Fruit fly (Drosophila melanogaster) whole organism, embryonic: ENCODE data around the gene galla-2.

Experiments used
- CG10209 ChIP-seq: fragments of 200-800 bp; sonication (Bioruptor generic); optimal IDR thresholded peaks from 3 replicates; lab custom pipeline; 2017; ENCODE audit warnings: missing biosample characterization, mild to moderate bottlenecking, missing genetic modification characterization, missing genetic modification reagents
- CG10654 ChIP-seq: fragments of 200-800 bp; sonication (Bioruptor generic); optimal IDR thresholded peaks from 2 replicates; lab custom pipeline; 2016; ENCODE audit warnings: missing biosample characterization, missing genetic modification characterization
- CG15011 ChIP-seq: fragments of 200-800 bp; sonication (Bioruptor generic); optimal IDR thresholded peaks from 3 replicates; lab custom pipeline; 2018; ENCODE audit warnings: missing biosample characterization, mild to moderate bottlenecking, missing genetic modification characterization
- CG15269 ChIP-seq: fragments of 200-800 bp; sonication (Bioruptor generic); optimal IDR thresholded peaks from 2 replicates; lab custom pipeline; 2018; ENCODE audit warnings: missing biosample characterization, mild to moderate bottlenecking, missing genetic modification characterization, moderate library complexity
- CG1602 ChIP-seq: fragments of 200-800 bp; sonication (Bioruptor generic); optimal IDR thresholded peaks from 3 replicates; lab custom pipeline; 2016; ENCODE audit warnings: missing biosample characterization, missing genetic modification characterization
- CG17359 ChIP-seq: fragments of 200-800 bp; sonication (Bioruptor generic); optimal IDR thresholded peaks from 3 replicates; lab custom pipeline; 2018; ENCODE audit warnings: missing biosample characterization, mild to moderate bottlenecking, missing genetic modification characterization, moderate library complexity
- CG17385 ChIP-seq: fragments of 200-800 bp; sonication (Bioruptor generic); optimal IDR thresholded peaks from 3 replicates; lab custom pipeline; 2018; ENCODE audit warnings: missing biosample characterization, mild to moderate bottlenecking, missing genetic modification characterization
- CG30403 ChIP-seq: fragments of 200-800 bp; sonication (Bioruptor generic); optimal IDR thresholded peaks from 3 replicates; lab custom pipeline; 2016; ENCODE audit warnings: missing biosample characterization, missing genetic modification characterization
- CG3281 ChIP-seq: fragments of 200-800 bp; sonication (Bioruptor generic); optimal IDR thresholded peaks from 3 replicates; lab custom pipeline; 2017; ENCODE audit warnings: missing biosample characterization, mild to moderate bottlenecking, missing genetic modification characterization
- CG33213 ChIP-seq: fragments of 200-800 bp; sonication (Bioruptor generic); optimal IDR thresholded peaks from 3 replicates; lab custom pipeline; 2016; ENCODE audit warnings: missing biosample characterization, missing genetic modification characterization
- CG34376 ChIP-seq: fragments of 200-800 bp; sonication (Bioruptor generic); optimal IDR thresholded peaks from 2 replicates; lab custom pipeline; 2018; ENCODE audit warnings: missing biosample characterization, mild to moderate bottlenecking, missing genetic modification characterization
- CG42726 ChIP-seq: fragments of 200-800 bp; sonication (Bioruptor generic); IDR thresholded peaks from 2 replicates; pipeline ENCODE4 v1.3.6; 2022; ENCODE audit warnings: missing biosample characterization, missing genetic modification characterization; ENCODE audit not compliant: partially characterized antibody
- CG4360 ChIP-seq: fragments of 200-800 bp; sonication (Bioruptor generic); IDR thresholded peaks from 2 replicates; pipeline ENCODE4 v1.3.6; 2022; ENCODE audit warnings: missing biosample characterization, missing genetic modification characterization
- CG6175 ChIP-seq: fragments of 200-800 bp; sonication (Bioruptor generic); IDR thresholded peaks from 3 replicates; pipeline ENCODE4 v1.3.6; 2022; ENCODE audit warnings: missing biosample characterization, missing genetic modification characterization
- CG6683 ChIP-seq: fragments of 200-800 bp; sonication (Bioruptor generic); optimal IDR thresholded peaks from 2 replicates; lab custom pipeline; 2017; ENCODE audit warnings: missing biosample characterization, mild to moderate bottlenecking, missing genetic modification characterization, missing genetic modification reagents
- CG7357 ChIP-seq: fragments of 200-800 bp; sonication (Bioruptor generic); IDR thresholded peaks from 3 replicates; pipeline ENCODE4 v1.3.6; 2022; ENCODE audit warnings: missing biosample characterization, missing genetic modification characterization
- CG8281 ChIP-seq: fragments of 200-800 bp; sonication (Bioruptor generic); optimal IDR thresholded peaks from 2 replicates; lab custom pipeline; 2018; ENCODE audit warnings: missing biosample characterization, mild to moderate bottlenecking, missing genetic modification characterization, moderate library complexity
- CG9727 ChIP-seq: fragments of 200-800 bp; sonication (Bioruptor generic); optimal IDR thresholded peaks from 3 replicates; lab custom pipeline; 2017; ENCODE audit warnings: missing biosample characterization, mild to moderate bottlenecking, missing genetic modification characterization
- CkIIα-i1 ChIP-seq: fragments of 200-800 bp; sonication (Bioruptor generic); IDR thresholded peaks from 2 replicates; pipeline ENCODE4 v1.3.6; 2022; ENCODE audit warnings: missing biosample characterization, missing genetic modification characterization
- E2f1 ChIP-seq: fragments of 200-800 bp; sonication (Bioruptor generic); IDR thresholded peaks from 2 replicates; pipeline ENCODE4 v1.3.6; 2022; ENCODE audit warnings: missing biosample characterization, missing genetic modification characterization
- ERR ChIP-seq: fragments of 200-800 bp; sonication (Bioruptor generic); optimal IDR thresholded peaks from 2 replicates; lab custom pipeline; 2016; ENCODE audit warnings: missing biosample characterization, missing genetic modification characterization
- Fer3 ChIP-seq: fragments of 200-800 bp; sonication (Bioruptor generic); optimal IDR thresholded peaks from 2 replicates; lab custom pipeline; 2018; ENCODE audit warnings: missing biosample characterization, mild to moderate bottlenecking, missing genetic modification characterization, moderate library complexity
- Gug ChIP-seq: fragments of 200-800 bp; sonication (Bioruptor generic); IDR thresholded peaks from 4 replicates; pipeline ENCODE4 v1.3.6; 2022; ENCODE audit warnings: missing biosample characterization, missing genetic modification characterization
- H15 ChIP-seq: fragments of 200-800 bp; sonication (Bioruptor generic); IDR thresholded peaks from 3 replicates; pipeline ENCODE4 v1.3.6; 2022; ENCODE audit warnings: missing biosample characterization, missing genetic modification characterization
- HHEX ChIP-seq: fragments of 200-800 bp; sonication (Bioruptor generic); optimal IDR thresholded peaks from 3 replicates; lab custom pipeline; 2017; ENCODE audit warnings: missing biosample characterization, mild to moderate bottlenecking, missing genetic modification characterization, missing genetic modification reagents
- Hey ChIP-seq: fragments of 200-800 bp; sonication (Bioruptor generic); optimal IDR thresholded peaks from 3 replicates; lab custom pipeline; 2018; ENCODE audit warnings: missing biosample characterization, mild to moderate bottlenecking, missing genetic modification characterization
- Hmx ChIP-seq: fragments of 200-800 bp; sonication (Bioruptor generic); optimal IDR thresholded peaks from 2 replicates; lab custom pipeline; 2016; ENCODE audit warnings: missing biosample characterization, missing genetic modification characterization
- Hr78 ChIP-seq, 2 experiments: fragments of 200-800 bp in 1 of 2; fragments of >200 bp in 1 of 2; sonication (Bioruptor generic) in 1 of 2; optimal IDR thresholded peaks; 2 replicates each; lab custom pipeline; 2017 to 2019; ENCODE audit warnings: missing biosample characterization in 2 of 2, missing genetic modification characterization in 2 of 2, mild to moderate bottlenecking in 1 of 2, moderate library complexity in 1 of 2
- Meics ChIP-seq: fragments of 200-800 bp; sonication (Bioruptor generic); optimal IDR thresholded peaks from 2 replicates; lab custom pipeline; 2017; ENCODE audit warnings: missing biosample characterization, mild to moderate bottlenecking, missing genetic modification characterization
- Mrtf ChIP-seq: fragments of 200-800 bp; sonication (Bioruptor generic); IDR thresholded peaks from 3 replicates; pipeline ENCODE4 v1.3.6; 2022; ENCODE audit warnings: missing biosample characterization, missing genetic modification characterization
- Sox100B ChIP-seq: fragments of 200-800 bp; sonication (Bioruptor generic); optimal IDR thresholded peaks from 3 replicates; lab custom pipeline; 2018; ENCODE audit warnings: missing biosample characterization, mild to moderate bottlenecking, missing genetic modification characterization
- Ssrp ChIP-seq: fragments of 200-800 bp; sonication (Bioruptor generic); optimal IDR thresholded peaks from 2 replicates; lab custom pipeline; 2018; ENCODE audit warnings: missing biosample characterization, mild to moderate bottlenecking, missing genetic modification characterization, moderate library complexity
- ab ChIP-seq: fragments of 200-800 bp; sonication (Bioruptor generic); optimal IDR thresholded peaks from 2 replicates; lab custom pipeline; 2016; ENCODE audit warnings: missing biosample characterization, missing genetic modification characterization
- danr ChIP-seq: fragments of 200-800 bp; sonication (Bioruptor generic); IDR thresholded peaks from 2 replicates; pipeline ENCODE4 v1.3.6; 2022; ENCODE audit warnings: missing biosample characterization, missing genetic modification characterization
- ems ChIP-seq: fragments of 200-800 bp; sonication (Bioruptor generic); optimal IDR thresholded peaks from 3 replicates; lab custom pipeline; 2016; ENCODE audit warnings: missing biosample characterization, missing genetic modification characterization
- en ChIP-seq: fragments of 200-800 bp; sonication (Bioruptor generic); optimal IDR thresholded peaks from 2 replicates; lab custom pipeline; 2016; ENCODE audit warnings: missing biosample characterization, missing genetic modification characterization
- gfzf ChIP-seq: fragments of 200-800 bp; sonication (Bioruptor generic); optimal IDR thresholded peaks from 2 replicates; lab custom pipeline; 2016; ENCODE audit warnings: missing biosample characterization, mild to moderate bottlenecking, missing genetic modification characterization, moderate library complexity
- gro ChIP-seq: fragments of 200-800 bp; sonication (Bioruptor generic); optimal IDR thresholded peaks from 2 replicates; lab custom pipeline; 2016; ENCODE audit warnings: missing biosample characterization, missing genetic modification characterization
- her ChIP-seq: fragments of 200-800 bp; sonication (Bioruptor generic); optimal IDR thresholded peaks from 2 replicates; lab custom pipeline; 2016; ENCODE audit warnings: missing biosample characterization, missing genetic modification characterization
- lola ChIP-seq, 3 experiments: fragments of >200 bp in 2 of 3; fragments of 200-800 bp in 1 of 3; sonication (Bioruptor generic) in 1 of 3; optimal IDR thresholded peaks; 2 replicates each; lab custom pipeline; 2017 to 2019; ENCODE audit warnings: missing biosample characterization in 3 of 3, missing genetic modification characterization in 3 of 3, mild to moderate bottlenecking in 1 of 3, moderate library complexity in 1 of 3
- nerfin-1 ChIP-seq: fragments of 200-800 bp; sonication (Bioruptor generic); optimal IDR thresholded peaks from 3 replicates; lab custom pipeline; 2019; ENCODE audit warnings: missing biosample characterization, mild to moderate bottlenecking, missing genetic modification characterization, moderate library complexity
- oc ChIP-seq: fragments of 200-800 bp; sonication (Bioruptor generic); optimal IDR thresholded peaks from 2 replicates; lab custom pipeline; 2018; ENCODE audit warnings: missing biosample characterization, mild to moderate bottlenecking, missing genetic modification characterization, moderate library complexity
- pan ChIP-seq, 4 experiments: fragments of >200 bp in 3 of 4; fragments of 200-800 bp in 1 of 4; sonication (Bioruptor generic) in 1 of 4; optimal IDR thresholded peaks in 3 of 4; IDR thresholded peaks in 1 of 4; 2 replicates each; pipeline versions ENCODE4 v1.3.6 to Lab custom; 2017 to 2022; ENCODE audit warnings: missing biosample characterization in 2 of 4, missing genetic modification characterization in 2 of 4, mixed read lengths in 1 of 4
- peb ChIP-seq: fragments of 200-800 bp; sonication (Bioruptor generic); IDR thresholded peaks from 2 replicates; pipeline ENCODE4 v1.3.6; 2022; ENCODE audit warnings: missing biosample characterization, missing genetic modification characterization
- rib ChIP-seq: fragments of 200-800 bp; sonication (Bioruptor generic); IDR thresholded peaks from 2 replicates; pipeline ENCODE4 v1.3.6; 2022; ENCODE audit warnings: missing biosample characterization, missing genetic modification characterization
- salm ChIP-seq: fragments of 200-800 bp; sonication (Bioruptor generic); optimal IDR thresholded peaks from 2 replicates; lab custom pipeline; 2018; ENCODE audit warnings: missing biosample characterization, mild to moderate bottlenecking, missing genetic modification characterization
- trem ChIP-seq: fragments of 200-800 bp; optimal IDR thresholded peaks from 3 replicates; lab custom pipeline; 2019; ENCODE audit warnings: missing biosample characterization, mild to moderate bottlenecking, missing genetic modification characterization, moderate library complexity
- vnd ChIP-seq: fragments of 200-800 bp; sonication (Bioruptor generic); IDR thresholded peaks from 3 replicates; pipeline ENCODE4 v1.3.6; 2022; ENCODE audit warnings: missing biosample characterization, missing genetic modification characterization; ENCODE audit not compliant: partially characterized antibody

The galla-2 gene

DNA sequence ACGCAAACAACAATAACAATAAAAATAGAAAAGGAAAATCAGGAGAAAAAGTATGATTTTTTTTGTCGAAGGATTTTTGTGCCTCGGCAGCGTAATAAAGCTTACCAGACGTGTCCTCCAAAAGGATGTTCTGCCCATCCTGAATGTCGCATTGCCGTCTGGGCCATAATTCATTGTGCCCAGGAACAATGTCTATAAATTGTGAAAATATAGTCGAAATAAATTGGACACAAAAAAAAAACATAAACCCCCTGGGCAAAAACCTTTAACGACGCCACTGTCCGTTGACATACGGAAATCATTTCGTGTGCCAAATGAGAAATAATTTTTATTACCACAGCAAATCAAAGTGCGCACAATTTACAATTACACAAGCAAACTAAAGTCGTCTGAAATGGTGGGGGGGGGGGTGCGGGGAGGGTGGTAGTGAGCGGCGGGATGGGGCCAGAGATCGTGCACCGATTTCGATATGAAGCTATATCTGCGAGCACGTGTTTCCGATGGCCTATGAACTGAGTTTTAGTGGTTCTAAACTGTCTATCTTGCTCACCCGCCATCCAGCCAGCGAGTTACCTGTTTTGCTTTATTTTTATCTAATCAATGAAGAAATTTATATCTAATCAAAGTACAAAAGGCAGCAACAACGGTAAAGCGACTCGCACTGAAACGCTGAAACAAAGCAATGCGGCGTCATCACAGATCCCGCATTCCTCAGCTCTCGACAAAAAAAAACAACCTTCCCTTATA, 15.9 kb upstream of the galla-2 start (continued):
- peak; percentile 56 for TF ChIP-seq CG15269 (tag; lab: Kevin White, UChicago)
- no peak for TF ChIP-seq salm (tag; lab: Kevin White, UChicago)
- no peak for TF ChIP-seq CG42726
- no peak for TF ChIP-seq ems (GFP tag; lab: Kevin White, UChicago)
- TF ChIP-seq CG4360 (GFP tag; lab: Robert Waterston, UW), result no peak
- TF ChIP-seq Gug (GFP tag; lab: Robert Waterston, UW), result peak; percentile 37; the same call in 1 of the 4 replicates
- TF ChIP-seq CG15011 (GFP tag; lab: Kevin White, UChicago), result peak; percentile 43
- peak; percentile 14 for TF ChIP-seq HHEX (GFP tag; lab: Kevin White, UChicago)
- TF ChIP-seq Hey (tag; lab: Kevin White, UChicago), result peak; percentile 3
- TF ChIP-seq CG34376 (GFP tag; lab: Kevin White, UChicago), result peak; percentile 83
- no peak for TF ChIP-seq CG17359 (tag; lab: Kevin White, UChicago)
- TF ChIP-seq ERR (GFP tag; lab: Kevin White, UChicago), result peak; percentile 2
- no peak for TF ChIP-seq danr (GFP tag; lab: Robert Waterston, UW)
- no peak for TF ChIP-seq peb
- no peak for TF ChIP-seq CG1602 (GFP tag; lab: Kevin White, UChicago)
- TF ChIP-seq en, result peak; percentile 34
- TF ChIP-seq nerfin-1, result no peak
- TF ChIP-seq ab (GFP tag; lab: Kevin White, UChicago), result no peak
- TF ChIP-seq CG3281 (GFP tag; lab: Kevin White, UChicago), result peak; percentile 71
- no peak for TF ChIP-seq gfzf (GFP tag; lab: Kevin White, UChicago)
- no peak for TF ChIP-seq Sox100B (GFP tag; lab: Kevin White, UChicago)
- no peak for TF ChIP-seq vnd (GFP tag; lab: Robert Waterston, UW)
- peak; percentile 19 for TF ChIP-seq CG10209 (GFP tag; lab: Kevin White, UChicago)
- no peak for TF ChIP-seq oc (tag; lab: Kevin White, UChicago)
- TF ChIP-seq her, result peak; percentile 65
- TF ChIP-seq CG7357 (GFP tag; lab: Robert Waterston, UW), result no peak
- peak; percentile 14 for TF ChIP-seq CG6683 (GFP tag; lab: Kevin White, UChicago)
- peak; percentile 4 for TF ChIP-seq CG10654 (GFP tag; lab: Kevin White, UChicago)
- no peak for TF ChIP-seq CG8281 (tag; lab: Kevin White, UChicago)
- no peak for TF ChIP-seq H15 (GFP tag; lab: Robert Waterston, UW)
- TF ChIP-seq rib, result peak; percentile 44; the same call in 1 of the 2 replicates
- peak; percentile 71 for TF ChIP-seq Meics (GFP tag; lab: Kevin White, UChicago)
- TF ChIP-seq Hmx (GFP tag; lab: Kevin White, UChicago), result no peak
- no peak for TF ChIP-seq CG33213 (GFP tag; lab: Kevin White, UChicago)
- TF ChIP-seq pan (optimal IDR thresholded peaks at IDR 0.05; lab: Kevin White, UChicago), result no peak
- TF ChIP-seq pan (GFP tag; optimal IDR thresholded peaks at IDR 0.05 in 1 of 2, IDR thresholded peaks at IDR 0.05 in 1 of 2), result peak in 1 of 2 experiments; percentile 31
- peak; percentile 38; the same call in 1 of the 3 replicates for TF ChIP-seq Mrtf (GFP tag; lab: Robert Waterston, UW)
- peak; percentile 74 for TF ChIP-seq gro (GFP tag; lab: Kevin White, UChicago)
- TF ChIP-seq Hr78 (GFP tag; optimal IDR thresholded peaks at IDR 0.05; lab: Kevin White, UChicago), result peak in 1 of 2 experiments; percentile 67
- no peak for TF ChIP-seq CG17385 (GFP tag; lab: Kevin White, UChicago)
- TF ChIP-seq lola (GFP tag; optimal IDR thresholded peaks at IDR 0.05; lab: Kevin White, UChicago), result no peak
- TF ChIP-seq CG30403 (GFP tag; lab: Kevin White, UChicago), result peak; percentile 31
- peak; percentile 26; the same call in 1 of the 2 replicates for TF ChIP-seq E2f1 (GFP tag; lab: Robert Waterston, UW)
- TF ChIP-seq Ssrp (tag; lab: Kevin White, UChicago), result no peak
- no peak for TF ChIP-seq trem (tag; lab: Kevin White, UChicago)
- peak; percentile 25 for TF ChIP-seq CG9727 (GFP tag; lab: Kevin White, UChicago)
- TF ChIP-seq CkIIα-i1 (GFP tag; lab: Robert Waterston, UW), result no peak
- TF ChIP-seq Fer3, result peak; percentile 50
- no peak for TF ChIP-seq CG6175 (GFP tag; lab: Robert Waterston, UW)
